Fruit fly (Drosophila melanogaster) whole organism: Measurements from ENCODE around the gene swa.

Experiments
- CG8478 ChIP-seq: fragments of >200 bp; optimal IDR thresholded peaks from 2 replicates; lab custom pipeline; 2018; ENCODE audit warnings: inconsistent platforms
- EcR ChIP-seq, 2 experiments: fragments of >200 bp; optimal IDR thresholded peaks; 2 replicates each; lab custom pipeline; 2017; ENCODE audit warnings: missing biosample characterization in 2 of 2, missing genetic modification characterization in 2 of 2, missing genetic modification reagents in 2 of 2
- psq ChIP-seq: fragments of >200 bp; optimal IDR thresholded peaks from 2 replicates; lab custom pipeline; 2017

dm6 chrX:6341678-6342077 is 23.8 kb downstream of the swa start:
- no peak for TF ChIP-seq EcR (GFP tag; optimal IDR thresholded peaks at IDR 0.05; lab: Kevin White, UChicago)
- no peak for TF ChIP-seq psq (lab: Kevin White, UChicago)
- TF ChIP-seq CG8478 (lab: Kevin White, UChicago), result no peak
